Worm (Caenorhabditis elegans) whole organism, L4 larva: ENCODE data around the gene T24E12.10.

Experiments used
- F26F4.8 ChIP-seq: fragments of 200-800 bp; sonication (Bioruptor generic); conservative IDR thresholded peaks from 2 replicates; pipeline ENCODE4 v1.3.6; 2022; ENCODE audit warnings: missing genetic modification characterization, missing compliant biosample characterization
- F44E2.7 ChIP-seq: fragments of 200-800 bp; sonication (Bioruptor generic); IDR thresholded peaks from 2 replicates; pipeline ENCODE4 v2.1.2; 2022; ENCODE audit warnings: missing genetic modification characterization, missing compliant biosample characterization
- Y75B8A.6 ChIP-seq: fragments of 200-800 bp; sonication (Bioruptor generic); IDR thresholded peaks from 2 replicates; pipeline ENCODE4 v1.3.6; 2022; ENCODE audit warnings: missing genetic modification reagents, missing genetic modification characterization, missing compliant biosample characterization
- ZK337.2 ChIP-seq: fragments of 200-800 bp; sonication (Bioruptor generic); IDR thresholded peaks from 2 replicates; pipeline ENCODE4 v1.3.6; 2022; ENCODE audit warnings: missing genetic modification reagents, missing genetic modification characterization, missing compliant biosample characterization
- aha-1 ChIP-seq: fragments of 150-350 bp; peaks from one replicate; lab custom pipeline; 2014; ENCODE audit warnings: missing biosample characterization, missing genetic modification characterization
- ceh-32 ChIP-seq: sonication (generic microtip); optimal IDR thresholded peaks from 2 replicates; lab custom pipeline; 2016; ENCODE audit warnings: mild to moderate bottlenecking, missing genetic modification characterization, missing compliant biosample characterization; ENCODE audit not compliant: poor library complexity
- daf-12 ChIP-seq: fragments of 150-350 bp; optimal IDR thresholded peaks from 2 replicates; lab custom pipeline; 2014; ENCODE audit warnings: missing biosample characterization, missing genetic modification reagents, missing genetic modification characterization
- daf-16 ChIP-seq, 3 experiments: sonication (generic microtip); optimal IDR thresholded peaks; 2 replicates each; lab custom pipeline; 2016 to 2017; ENCODE audit warnings: missing genetic modification characterization in 3 of 3, missing genetic modification reagents in 3 of 3, mild to moderate bottlenecking in 2 of 3, missing compliant biosample characterization in 2 of 3, missing biosample characterization in 1 of 3, moderate library complexity in 1 of 3
- daf-19 ChIP-seq: fragments of 200-800 bp; sonication (Bioruptor generic); conservative IDR thresholded peaks from 2 replicates; pipeline ENCODE4 v1.3.6; 2022; ENCODE audit warnings: missing genetic modification characterization, missing compliant biosample characterization
- daf-8 ChIP-seq: fragments of 200-800 bp; sonication (Bioruptor generic); IDR thresholded peaks from 2 replicates; pipeline ENCODE4 v1.3.6; 2022; ENCODE audit warnings: missing genetic modification characterization, missing compliant biosample characterization
- dmd-9 ChIP-seq: fragments of 200-800 bp; sonication (Bioruptor generic); IDR thresholded peaks from 2 replicates; pipeline ENCODE4 v1.3.6; 2022; ENCODE audit warnings: missing genetic modification reagents, missing genetic modification characterization, missing compliant biosample characterization
- egl-43 ChIP-seq: fragments of 200-800 bp; sonication (Bioruptor generic); IDR thresholded peaks from 2 replicates; pipeline ENCODE4 v1.3.6; 2022; ENCODE audit warnings: missing genetic modification reagents, missing genetic modification characterization, missing compliant biosample characterization
- lin-1 ChIP-seq: fragments of 200-800 bp; sonication (Bioruptor generic); IDR thresholded peaks from 2 replicates; pipeline ENCODE4 v1.3.6; 2022; ENCODE audit warnings: missing genetic modification reagents, missing genetic modification characterization, missing compliant biosample characterization
- lin-15B ChIP-seq: fragments of 150-350 bp; sonication (generic microtip); optimal IDR thresholded peaks from 3 replicates; lab custom pipeline; 2014; ENCODE audit warnings: missing biosample characterization, missing genetic modification characterization
- lin-29 ChIP-seq: fragments of 200-800 bp; sonication (Bioruptor generic); IDR thresholded peaks from 2 replicates; pipeline ENCODE4 v1.3.6; 2022; ENCODE audit warnings: missing genetic modification reagents, missing genetic modification characterization, missing compliant biosample characterization
- lin-39 ChIP-seq: fragments of 150-350 bp; optimal IDR thresholded peaks from 2 replicates; lab custom pipeline; 2014; ENCODE audit warnings: missing biosample characterization, missing genetic modification reagents, missing genetic modification characterization
- mep-1 ChIP-seq: fragments of 150-350 bp; sonication (generic microtip); optimal IDR thresholded peaks from 3 replicates; lab custom pipeline; 2014; ENCODE audit warnings: missing biosample characterization, missing genetic modification characterization
- nhr-111 ChIP-seq: fragments of 200-800 bp; sonication (Bioruptor generic); optimal IDR thresholded peaks from 2 replicates; lab custom pipeline; 2018; ENCODE audit warnings: mild to moderate bottlenecking, missing genetic modification characterization, missing compliant biosample characterization
- nhr-237 ChIP-seq: sonication (generic microtip); optimal IDR thresholded peaks from 2 replicates; lab custom pipeline; 2017; ENCODE audit warnings: missing biosample characterization, missing genetic modification characterization
- nhr-28 ChIP-seq: fragments of 150-350 bp; optimal IDR thresholded peaks from 2 replicates; lab custom pipeline; 2014; ENCODE audit warnings: missing biosample characterization, missing genetic modification characterization
- php-3 ChIP-seq: fragments of 200-800 bp; sonication (Bioruptor generic); IDR thresholded peaks from 2 replicates; pipeline ENCODE4 v1.3.6; 2022; ENCODE audit warnings: missing genetic modification reagents, missing genetic modification characterization, missing compliant biosample characterization
- rbr-2 ChIP-seq: sonication (generic microtip); optimal IDR thresholded peaks from 2 replicates; lab custom pipeline; 2016; ENCODE audit warnings: missing genotype, missing genetic modification characterization, missing compliant biosample characterization
- saeg-2 ChIP-seq: fragments of 200-800 bp; sonication (Bioruptor generic); IDR thresholded peaks from 2 replicates; pipeline ENCODE4 v1.3.6; 2022; ENCODE audit warnings: missing genetic modification reagents, missing genetic modification characterization, missing compliant biosample characterization
- skn-1 ChIP-seq: fragments of 150-350 bp; optimal IDR thresholded peaks from 2 replicates; lab custom pipeline; 2014; ENCODE audit warnings: missing biosample characterization, missing genetic modification characterization
- snpc-1.2 ChIP-seq: fragments of 200-800 bp; sonication (Bioruptor generic); IDR thresholded peaks from 2 replicates; pipeline ENCODE4 v1.3.6; 2022; ENCODE audit warnings: missing genetic modification reagents, missing genetic modification characterization, missing compliant biosample characterization
- snpc-4 ChIP-seq: fragments of 150-350 bp; optimal IDR thresholded peaks from 2 replicates; lab custom pipeline; 2014; ENCODE audit warnings: missing biosample characterization, missing genetic modification characterization
- spr-1 ChIP-seq: sonication (generic microtip); optimal IDR thresholded peaks from 2 replicates; lab custom pipeline; 2016; ENCODE audit warnings: mild to moderate bottlenecking, missing genetic modification characterization, missing compliant biosample characterization
- tag-97 ChIP-seq: fragments of 200-800 bp; sonication (Bioruptor generic); IDR thresholded peaks from 2 replicates; pipeline ENCODE4 v1.3.6; 2022; ENCODE audit warnings: missing genetic modification characterization, missing compliant biosample characterization
- unc-62 ChIP-seq, 3 experiments: fragments of 150-350 bp in 1 of 3; sonication (generic microtip); optimal IDR thresholded peaks in 2 of 3; peaks in 1 of 3; 1 replicate in 1 of 3; 2 replicates in 2 of 3; lab custom pipeline; 2014 to 2017; ENCODE audit warnings: missing biosample characterization in 3 of 3, missing genetic modification characterization in 3 of 3, missing genetic modification reagents in 3 of 3, missing genotype in 1 of 3
- vab-7 ChIP-seq: fragments of 200-800 bp; sonication (Bioruptor generic); IDR thresholded peaks from 2 replicates; pipeline ENCODE4 v1.3.6; 2022; ENCODE audit warnings: missing genetic modification reagents, missing genetic modification characterization, missing compliant biosample characterization
- zag-1 ChIP-seq: fragments of 150-350 bp; optimal IDR thresholded peaks from 2 replicates; lab custom pipeline; 2014; ENCODE audit warnings: missing biosample characterization, missing genetic modification characterization
- zfp-2 ChIP-seq: sonication (generic microtip); optimal IDR thresholded peaks from 2 replicates; lab custom pipeline; 2016; ENCODE audit warnings: mild to moderate bottlenecking, missing genetic modification characterization, missing compliant biosample characterization

The T24E12.10 gene

ce11 chrII:3753598-3753997 is 19.4 kb downstream of the T24E12.10 start, which contains the start of gene rcd-1:
TSS of gene rcd-1 (plus strand) at chrII:3753898.
- no peak for TF ChIP-seq lin-39 (tag; lab: Kevin White, UChicago)
- no peak for TF ChIP-seq Y75B8A.6
- no peak for TF ChIP-seq ZK337.2 (GFP tag; lab: Robert Waterston, UW)
- no peak for TF ChIP-seq nhr-28 (tag; lab: Kevin White, UChicago)
- no peak for TF ChIP-seq dmd-9 (GFP tag; lab: Robert Waterston, UW)
- TF ChIP-seq F26F4.8, result no peak
- TF ChIP-seq rbr-2 (tag; lab: Kevin White, UChicago), result no peak
- TF ChIP-seq spr-1 (tag; lab: Kevin White, UChicago), result no peak
- no peak for TF ChIP-seq ceh-32 (tag; lab: Kevin White, UChicago)
- TF ChIP-seq nhr-111 (GFP tag; lab: Kevin White, UChicago), result no peak
- TF ChIP-seq lin-1 (GFP tag; lab: Robert Waterston, UW), result no peak
- no peak for TF ChIP-seq php-3 (GFP tag; lab: Robert Waterston, UW)

DNA sequence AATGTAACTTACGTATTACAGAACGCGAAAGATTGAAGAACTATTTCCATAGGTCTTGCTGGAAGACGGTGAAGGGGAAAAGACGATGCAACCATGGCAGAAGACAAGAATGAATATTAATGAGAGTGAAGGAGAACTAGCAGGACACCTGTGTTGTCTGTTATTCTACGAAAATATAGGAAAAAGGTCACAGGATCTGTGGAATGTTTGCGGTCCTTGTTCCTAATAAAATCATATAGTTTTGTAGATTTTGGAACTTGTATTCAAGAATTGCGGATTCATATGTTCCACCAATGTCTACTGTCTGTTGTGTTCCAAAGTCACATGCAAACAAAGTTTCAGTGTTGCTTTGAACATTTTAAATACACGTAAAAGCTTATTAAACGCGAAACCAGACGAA is 20.8 kb downstream of the T24E12.10 start, which contains the start of gene sdz-11:
sdz-11 (minus strand) TSS at position 101 of the 400 bp plus-strand sequence.
- TF ChIP-seq aha-1 (tag; lab: Kevin White, UChicago) (peak; percentile 56), spr-1 (tag; lab: Kevin White, UChicago) (no peak), unc-62 (GFP tag; optimal IDR thresholded peaks at IDR 0.05 in 1 of 2; lab: Kevin White, UChicago) (peak in 1 of 2 experiments; percentile 33), unc-62 (tag; optimal IDR thresholded peaks at IDR 0.05; lab: Kevin White, UChicago) (no peak)

- TF ChIP-seq rbr-2 (tag; lab: Kevin White, UChicago) (no peak), F26F4.8 (no peak), F44E2.7 (GFP tag; lab: Robert Waterston, UW) (no peak), ZK337.2 (GFP tag; lab: Robert Waterston, UW) (no peak), tag-97 (no peak), daf-19 (GFP tag; lab: Robert Waterston, UW) (no peak), vab-7 (GFP tag; lab: Robert Waterston, UW) (no peak), zfp-2 (tag; lab: Kevin White, UChicago) (no peak), lin-1 (GFP tag; lab: Robert Waterston, UW) (no peak), snpc-4 (no peak), lin-15B (tag; lab: Kevin White, UChicago) (no peak), nhr-237 (tag; lab: Kevin White, UChicago) (no peak), mep-1 (tag; lab: Kevin White, UChicago) (no peak)
Measured at ce11 chrII:3750685-3751084, 22.3 kb downstream of the T24E12.10 start, which contains the start of gene fbxb-91. TSS of gene fbxb-91 (minus strand) at chrII:3750785.

DNA sequence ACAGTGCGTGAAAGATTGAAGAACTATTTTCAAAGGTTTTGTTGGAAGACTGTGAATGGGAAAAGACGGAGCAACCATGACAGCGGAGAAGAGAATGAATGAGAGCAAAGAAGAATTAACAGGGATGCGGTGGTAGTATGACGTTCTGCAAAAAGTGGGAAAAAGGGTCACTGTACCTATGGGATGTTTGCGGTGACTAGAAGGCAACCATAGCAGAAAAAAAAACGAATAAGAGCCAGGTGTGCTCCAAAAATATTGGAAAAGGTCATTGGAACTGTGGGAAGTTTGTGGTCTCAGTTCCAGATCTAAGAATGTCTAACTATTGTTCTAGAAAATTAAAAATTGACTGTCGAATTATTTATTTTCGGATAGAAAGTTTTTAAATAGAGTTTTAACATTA is 24.3 kb downstream of the T24E12.10 start, which contains the start of gene fbxb-90:
fbxb-90 (minus strand) TSS at position 101 of the 400 bp plus-strand sequence.
- TF ChIP-seq egl-43 (GFP tag; lab: Robert Waterston, UW) (no peak), daf-8 (GFP tag; lab: Robert Waterston, UW) (no peak), daf-12 (tag; lab: Kevin White, UChicago) (no peak), unc-62 (GFP tag; optimal IDR thresholded peaks at IDR 0.05 in 1 of 2; lab: Kevin White, UChicago) (peak in 1 of 2 experiments; percentile 11), unc-62 (tag; optimal IDR thresholded peaks at IDR 0.05; lab: Kevin White, UChicago) (no peak)

DNA sequence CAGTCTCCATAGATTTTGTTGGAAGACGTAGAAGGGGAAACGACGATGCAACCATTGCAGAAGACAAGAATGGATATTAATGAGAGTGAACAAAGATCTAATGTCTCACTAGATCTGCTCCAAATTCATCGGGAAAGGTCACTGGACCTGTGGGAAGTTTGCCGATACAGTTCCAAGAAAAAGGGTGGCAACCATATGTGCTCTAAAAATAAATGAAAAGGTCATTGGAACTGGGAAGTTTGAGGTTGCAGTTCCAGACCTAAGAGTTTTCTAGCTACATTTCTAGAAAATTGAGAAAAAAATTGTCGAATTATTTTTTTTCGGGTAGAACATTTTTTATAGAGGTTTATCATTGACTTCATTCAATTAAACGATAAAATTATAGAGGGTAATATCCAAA is 25.6 kb downstream of the T24E12.10 start, which contains the start of gene fbxb-92:
fbxb-92 (minus strand) TSS at position 101 of the 400 bp plus-strand sequence.
- no peak for TF ChIP-seq saeg-2 (GFP tag; lab: Robert Waterston, UW)
- no peak for TF ChIP-seq zag-1 (tag; lab: Kevin White, UChicago)
- no peak for TF ChIP-seq snpc-4
- TF ChIP-seq lin-29, result no peak
- no peak for TF ChIP-seq php-3 (GFP tag; lab: Robert Waterston, UW)
- no peak for TF ChIP-seq daf-16 (GFP tag; optimal IDR thresholded peaks at IDR 0.05; lab: Kevin White, UChicago)
- no peak for TF ChIP-seq daf-16 (tag; optimal IDR thresholded peaks at IDR 0.05; lab: Kevin White, UChicago)
- no peak for TF ChIP-seq snpc-1.2 (GFP tag; lab: Robert Waterston, UW)
- TF ChIP-seq skn-1 (tag; lab: Kevin White, UChicago), result no peak
- no peak for TF ChIP-seq egl-43 (GFP tag; lab: Robert Waterston, UW)
